Worm (Caenorhabditis elegans) whole organism, young adult: ENCODE results near the gene gpdh-2.

ENCODE experiments used
- B0035.1 ChIP-seq: sonication (generic microtip); optimal IDR thresholded peaks from 2 replicates; lab custom pipeline; 2016; ENCODE audit warnings: missing genetic modification characterization, mild to moderate bottlenecking, missing compliant biosample characterization, missing genotype, missing genetic modification reagents
- C06A6.2 ChIP-seq: fragments of 200-800 bp; sonication (Bioruptor generic); conservative IDR thresholded peaks from 2 replicates; pipeline ENCODE4 v1.3.6; 2022; ENCODE audit warnings: missing genetic modification characterization, missing compliant biosample characterization
- D2030.7 ChIP-seq: fragments of 200-800 bp; sonication (Bioruptor generic); IDR thresholded peaks from 2 replicates; pipeline ENCODE4 v1.3.6; 2022; ENCODE audit warnings: missing genetic modification reagents, missing genetic modification characterization, missing compliant biosample characterization
- F23B12.7 ChIP-seq: sonication (generic microtip); optimal IDR thresholded peaks from 2 replicates; lab custom pipeline; 2017; ENCODE audit warnings: missing genetic modification characterization, mild to moderate bottlenecking, missing compliant biosample characterization, antibody characterized with exemption, moderate library complexity; ENCODE audit not compliant: insufficient read depth
- F33H1.4 ChIP-seq: fragments of 200-800 bp; sonication (Bioruptor generic); IDR thresholded peaks from 2 replicates; pipeline ENCODE4 v1.3.6; 2022; ENCODE audit warnings: missing genetic modification reagents, missing genetic modification characterization, missing compliant biosample characterization
- F49E8.2 ChIP-seq: sonication (generic microtip); optimal IDR thresholded peaks from 3 replicates; lab custom pipeline; 2017; ENCODE audit warnings: missing genetic modification characterization, mild to moderate bottlenecking, missing compliant biosample characterization, antibody characterized with exemption, moderate library complexity; ENCODE audit not compliant: insufficient read depth
- F57C9.4 ChIP-seq: sonication (generic microtip); optimal IDR thresholded peaks from 2 replicates; lab custom pipeline; 2017; ENCODE audit warnings: mild to moderate bottlenecking, missing genetic modification characterization, missing compliant biosample characterization
- akir-1 ChIP-seq: fragments of 200-800 bp; sonication (Bioruptor generic); optimal IDR thresholded peaks from 2 replicates; lab custom pipeline; 2018; ENCODE audit warnings: mild to moderate bottlenecking, missing genetic modification characterization, moderate library complexity, missing compliant biosample characterization
- ama-1 ChIP-seq, 3 experiments: fragments of 150-350 bp in 1 of 3; sonication (generic microtip) in 2 of 3; optimal IDR thresholded peaks; 2 replicates each; lab custom pipeline; 2014 to 2018; ENCODE audit warnings: missing biosample characterization in 2 of 3, missing genetic modification characterization in 2 of 3, missing genetic modification reagents in 2 of 3
- atf-7 ChIP-seq: sonication (generic microtip); optimal IDR thresholded peaks from 2 replicates; lab custom pipeline; 2017; ENCODE audit warnings: mild to moderate bottlenecking, missing genetic modification characterization, missing compliant biosample characterization
- athp-1 ChIP-seq: sonication (generic microtip); optimal IDR thresholded peaks from 2 replicates; lab custom pipeline; 2017; ENCODE audit warnings: mild to moderate bottlenecking, missing genetic modification characterization, missing compliant biosample characterization
- attf-6 ChIP-seq: fragments of 200-800 bp; sonication (Bioruptor generic); IDR thresholded peaks from 2 replicates; pipeline ENCODE4 v1.3.6; 2022; ENCODE audit warnings: missing genetic modification reagents, missing genetic modification characterization, missing compliant biosample characterization
- cebp-2 ChIP-seq: fragments of 200-800 bp; sonication (Bioruptor generic); IDR thresholded peaks from 2 replicates; pipeline ENCODE4 v1.3.6; 2022; ENCODE audit warnings: missing genetic modification characterization, missing compliant biosample characterization
- ceh-100 ChIP-seq: fragments of 200-800 bp; sonication (Bioruptor generic); IDR thresholded peaks from 2 replicates; pipeline ENCODE4 v1.3.6; 2022; ENCODE audit warnings: missing genetic modification reagents, missing genetic modification characterization, missing compliant biosample characterization
- ceh-58 ChIP-seq: fragments of 200-800 bp; sonication (Bioruptor generic); IDR thresholded peaks from 2 replicates; pipeline ENCODE4 v1.3.6; 2022; ENCODE audit warnings: missing genetic modification characterization, missing compliant biosample characterization
- ceh-79 ChIP-seq: sonication (generic microtip); optimal IDR thresholded peaks from 2 replicates; lab custom pipeline; 2017; ENCODE audit warnings: mild to moderate bottlenecking, missing genetic modification characterization, missing compliant biosample characterization
- ceh-91 ChIP-seq: fragments of 200-800 bp; sonication (Bioruptor generic); IDR thresholded peaks from 2 replicates; pipeline ENCODE4 v1.3.6; 2022; ENCODE audit warnings: missing genetic modification reagents, missing genetic modification characterization, missing compliant biosample characterization
- chd-7 ChIP-seq: sonication (generic microtip); optimal IDR thresholded peaks from 2 replicates; lab custom pipeline; 2016; ENCODE audit warnings: mild to moderate bottlenecking, missing genetic modification characterization, moderate library complexity, missing compliant biosample characterization
- die-1 ChIP-seq: sonication (generic microtip); optimal IDR thresholded peaks from 2 replicates; lab custom pipeline; 2016; ENCODE audit warnings: missing genotype, mild to moderate bottlenecking, missing genetic modification characterization, missing compliant biosample characterization
- dox-1 ChIP-seq: fragments of 200-800 bp; sonication (Bioruptor generic); IDR thresholded peaks from 2 replicates; pipeline ENCODE4 v1.3.6; 2022; ENCODE audit warnings: missing genetic modification reagents, missing genetic modification characterization, missing compliant biosample characterization
- egl-44 ChIP-seq: fragments of 200-800 bp; sonication (Bioruptor generic); IDR thresholded peaks from 2 replicates; pipeline ENCODE4 v1.3.6; 2022; ENCODE audit warnings: missing genetic modification reagents, missing genetic modification characterization, missing compliant biosample characterization
- fkh-3 ChIP-seq: sonication (generic microtip); optimal IDR thresholded peaks from 2 replicates; lab custom pipeline; 2016; ENCODE audit warnings: mild to moderate bottlenecking, missing genetic modification characterization, missing compliant biosample characterization
- gei-17 ChIP-seq: fragments of 200-800 bp; sonication (Bioruptor generic); optimal IDR thresholded peaks from 2 replicates; lab custom pipeline; 2018; ENCODE audit warnings: mild to moderate bottlenecking, missing genetic modification characterization, missing compliant biosample characterization
- hlh-12 ChIP-seq: sonication (generic microtip); optimal IDR thresholded peaks from 2 replicates; lab custom pipeline; 2016; ENCODE audit warnings: missing genetic modification characterization, missing compliant biosample characterization
- hmg-1.2 ChIP-seq: fragments of 200-800 bp; sonication (Bioruptor generic); IDR thresholded peaks from 2 replicates; pipeline ENCODE4 v1.3.6; 2022; ENCODE audit warnings: missing genetic modification reagents, missing genetic modification characterization, missing compliant biosample characterization
- hmg-20 ChIP-seq: fragments of 200-800 bp; sonication (Bioruptor generic); IDR thresholded peaks from 2 replicates; pipeline ENCODE4 v1.3.6; 2022; ENCODE audit warnings: missing genetic modification reagents, missing genetic modification characterization, missing compliant biosample characterization
- hsf-1 ChIP-seq: fragments of 200-800 bp; sonication (Bioruptor generic); IDR thresholded peaks from 2 replicates; pipeline ENCODE4 v1.3.6; 2022; ENCODE audit warnings: missing genetic modification reagents, missing genetic modification characterization, missing compliant biosample characterization
- lin-26 ChIP-seq: fragments of 200-800 bp; sonication (Bioruptor generic); IDR thresholded peaks from 2 replicates; pipeline ENCODE4 v1.3.6; 2022; ENCODE audit warnings: missing genetic modification reagents, missing genetic modification characterization, missing compliant biosample characterization
- lin-35 ChIP-seq, 3 experiments: fragments of 150-350 bp in 2 of 3; sonication (generic microtip) in 1 of 3; optimal IDR thresholded peaks; 2 replicates each; lab custom pipeline; 2014 to 2018; ENCODE audit warnings: missing biosample characterization in 3 of 3, missing genetic modification characterization in 3 of 3, missing genetic modification reagents in 3 of 3
- madf-8 ChIP-seq: fragments of 200-800 bp; sonication (Bioruptor generic); conservative IDR thresholded peaks from 2 replicates; pipeline ENCODE4 v1.3.6; 2022; ENCODE audit warnings: missing genetic modification reagents, missing genetic modification characterization, missing compliant biosample characterization
- mcd-1 ChIP-seq: fragments of 200-800 bp; sonication (Bioruptor generic); IDR thresholded peaks from 2 replicates; pipeline ENCODE4 v1.3.6; 2022; ENCODE audit warnings: missing genetic modification reagents, missing genetic modification characterization, missing compliant biosample characterization
- mes-4 ChIP-seq: sonication (generic microtip); optimal IDR thresholded peaks from 2 replicates; lab custom pipeline; 2016; ENCODE audit warnings: missing genotype, missing genetic modification characterization, missing compliant biosample characterization
- nfyb-1 ChIP-seq: fragments of 200-800 bp; sonication (Bioruptor generic); IDR thresholded peaks from 2 replicates; pipeline ENCODE4 v1.3.6; 2022; ENCODE audit warnings: missing genetic modification reagents, missing genetic modification characterization, missing compliant biosample characterization
- nhr-179 ChIP-seq: sonication (generic microtip); optimal IDR thresholded peaks from 2 replicates; lab custom pipeline; 2016; ENCODE audit warnings: mild to moderate bottlenecking, missing genetic modification characterization, missing compliant biosample characterization
- pbrm-1 ChIP-seq: fragments of 200-800 bp; sonication (Bioruptor generic); IDR thresholded peaks from 2 replicates; pipeline ENCODE4 v1.3.6; 2022; ENCODE audit warnings: missing genetic modification reagents, missing genetic modification characterization, missing compliant biosample characterization
- rpc-1 ChIP-seq, 2 experiments: fragments of 150-350 bp in 1 of 2; sonication (generic microtip) in 1 of 2; optimal IDR thresholded peaks; 2 replicates each; lab custom pipeline; 2014 to 2018; ENCODE audit warnings: missing biosample characterization in 1 of 2, missing genetic modification characterization in 1 of 2, missing genetic modification reagents in 1 of 2, missing genotype in 1 of 2
- sea-2 ChIP-seq: fragments of 200-800 bp; sonication (Bioruptor generic); IDR thresholded peaks from 2 replicates; pipeline ENCODE4 v1.3.6; 2022; ENCODE audit warnings: missing genetic modification characterization, missing compliant biosample characterization
- snpc-1.1 ChIP-seq: sonication (generic microtip); optimal IDR thresholded peaks from 2 replicates; lab custom pipeline; 2017; ENCODE audit warnings: missing genetic modification characterization, mild to moderate bottlenecking, missing compliant biosample characterization, antibody characterized with exemption, moderate library complexity, missing genotype, missing genetic modification reagents; ENCODE audit not compliant: insufficient read depth
- snpc-1.3 ChIP-seq: sonication (generic microtip); optimal IDR thresholded peaks from 2 replicates; lab custom pipeline; 2017; ENCODE audit warnings: missing genetic modification characterization, mild to moderate bottlenecking, missing compliant biosample characterization, antibody characterized with exemption, moderate library complexity, missing genotype, missing genetic modification reagents; ENCODE audit not compliant: insufficient read depth
- sptf-2 ChIP-seq: fragments of 200-800 bp; sonication (Bioruptor generic); optimal IDR thresholded peaks from 2 replicates; lab custom pipeline; 2018; ENCODE audit warnings: mild to moderate bottlenecking, missing genetic modification characterization, missing compliant biosample characterization
- tbp1 ChIP-seq: fragments of 200-800 bp; sonication (Bioruptor generic); optimal IDR thresholded peaks from 2 replicates; lab custom pipeline; 2018; ENCODE audit warnings: mild to moderate bottlenecking, missing genetic modification characterization, missing compliant biosample characterization
- tbx-9 ChIP-seq: sonication (generic microtip); optimal IDR thresholded peaks from 2 replicates; lab custom pipeline; 2016; ENCODE audit warnings: borderline replicate concordance, missing genetic modification characterization, inconsistent platforms, missing compliant biosample characterization
- unc-62 ChIP-seq: fragments of 150-350 bp; optimal IDR thresholded peaks from 2 replicates; lab custom pipeline; 2014; ENCODE audit warnings: missing biosample characterization, missing genetic modification reagents, missing genetic modification characterization
- xnd-1 ChIP-seq: sonication (generic microtip); optimal IDR thresholded peaks from 2 replicates; lab custom pipeline; 2016; ENCODE audit warnings: missing genotype, missing genetic modification reagents, missing genetic modification characterization, missing compliant biosample characterization
- ztf-28 ChIP-seq: fragments of 200-800 bp; sonication (Bioruptor generic); IDR thresholded peaks from 2 replicates; pipeline ENCODE4 v1.3.6; 2022; ENCODE audit warnings: missing genetic modification reagents, missing genetic modification characterization, missing compliant biosample characterization

Gene gpdh-2

ce11 chrIII:9861470-9862342, 2.7 kb upstream of the gpdh-2 start (continued):
- peak; percentile 52; the same call in 1 of the 2 replicates for TF ChIP-seq ceh-100 (GFP tag; lab: Robert Waterston, UW)
- peak; percentile 34; the same call in 1 of the 2 replicates for TF ChIP-seq F33H1.4 (GFP tag; lab: Robert Waterston, UW)
- no peak for TF ChIP-seq B0035.1 (tag; lab: Kevin White, UChicago)
- peak; percentile 74 for TF ChIP-seq chd-7 (tag; lab: Kevin White, UChicago)
- peak; percentile 78; the same call in 1 of the 2 replicates for TF ChIP-seq hmg-20
- TF ChIP-seq attf-6 (GFP tag; lab: Robert Waterston, UW), result no peak
- TF ChIP-seq gei-17, result no peak
- no peak for TF ChIP-seq ceh-91 (GFP tag; lab: Robert Waterston, UW)
- TF ChIP-seq akir-1 (GFP tag; lab: Kevin White, UChicago), result no peak
- no peak for TF ChIP-seq C06A6.2 (GFP tag; lab: Robert Waterston, UW)
- peak; percentile 86 for TF ChIP-seq die-1 (tag; lab: Kevin White, UChicago)
- TF ChIP-seq egl-44 (GFP tag; lab: Robert Waterston, UW), result peak; percentile 75; the same call in 1 of the 2 replicates
- no peak for TF ChIP-seq ceh-79
- no peak for TF ChIP-seq unc-62 (GFP tag; lab: Kevin White, UChicago)
- TF ChIP-seq F23B12.7 (tag; lab: Kevin White, UChicago), result no peak
- TF ChIP-seq mes-4 (tag; lab: Kevin White, UChicago), result peak; percentile 15
- peak in 1 of 3 experiments; percentile 67 for TF ChIP-seq lin-35 (GFP tag; optimal IDR thresholded peaks at IDR 0.05; lab: Kevin White, UChicago)
- TF ChIP-seq mcd-1 (GFP tag; lab: Robert Waterston, UW), result peak; percentile 72
- no peak for TF ChIP-seq ama-1 (optimal IDR thresholded peaks at IDR 0.05; lab: Kevin White, UChicago)
- TF ChIP-seq ama-1 (GFP tag; optimal IDR thresholded peaks at IDR 0.05; lab: Kevin White, UChicago), result peak in 1 of 2 experiments; percentile 63
- TF ChIP-seq cebp-2 (GFP tag; lab: Robert Waterston, UW), result peak; percentile 89; the same call in 1 of the 2 replicates
- peak; percentile 53 for TF ChIP-seq snpc-1.3 (tag; lab: Kevin White, UChicago)
- no peak for TF ChIP-seq tbx-9
- no peak for TF ChIP-seq ceh-58 (GFP tag; lab: Robert Waterston, UW)
- no peak for TF ChIP-seq F57C9.4 (tag; lab: Kevin White, UChicago)
- peak; percentile 93 for TF ChIP-seq lin-26 (GFP tag; lab: Robert Waterston, UW)
- peak; percentile 51 for TF ChIP-seq hlh-12
- TF ChIP-seq fkh-3 (tag; lab: Kevin White, UChicago), result no peak
- no peak for TF ChIP-seq ztf-28 (GFP tag; lab: Robert Waterston, UW)
- peak; percentile 54; the same call in 1 of the 2 replicates for TF ChIP-seq pbrm-1
- TF ChIP-seq F49E8.2 (tag; lab: Kevin White, UChicago), result no peak
- peak; percentile 98 for TF ChIP-seq tbp1 (GFP tag; lab: Kevin White, UChicago)
- no peak; the same call in 1 of the 2 replicates for TF ChIP-seq madf-8 (GFP tag; lab: Robert Waterston, UW)
- TF ChIP-seq rpc-1 (optimal IDR thresholded peaks at IDR 0.05; lab: Kevin White, UChicago), result peak; percentile 60
- peak; percentile 83 for TF ChIP-seq rpc-1 (tag; optimal IDR thresholded peaks at IDR 0.05; lab: Kevin White, UChicago)
- no peak for TF ChIP-seq snpc-1.1 (tag; lab: Kevin White, UChicago)
- peak; percentile 72 for TF ChIP-seq athp-1 (tag; lab: Kevin White, UChicago)
- TF ChIP-seq nhr-179 (tag; lab: Kevin White, UChicago), result no peak
- TF ChIP-seq xnd-1 (tag; lab: Kevin White, UChicago), result no peak
- TF ChIP-seq D2030.7, result 0 out of 2 replicates have a peak, but pooled peaks have one; percentile 27
- TF ChIP-seq sea-2, result no peak
- no peak for TF ChIP-seq sptf-2 (GFP tag; lab: Kevin White, UChicago)
- peak; percentile 72 for TF ChIP-seq dox-1 (GFP tag; lab: Robert Waterston, UW)
- TF ChIP-seq nfyb-1 (GFP tag; lab: Robert Waterston, UW), result peak; percentile 81
- TF ChIP-seq atf-7 (tag; lab: Kevin White, UChicago), result peak; percentile 36
- TF ChIP-seq hsf-1 (GFP tag; lab: Robert Waterston, UW), result peak; percentile 66
- TF ChIP-seq hmg-1.2 (GFP tag; lab: Robert Waterston, UW), result peak; percentile 78
